Worm (Caenorhabditis elegans) whole organism, young adult: Measurements from ENCODE around the gene elks-1.
"Not testable (repeated sequence)": the region's sequence is repeated elsewhere in the genome, so short reads cannot be mapped to it uniquely, and the experiment has no call there.

Experiments
- F49E8.2 ChIP-seq: sonication (generic microtip); optimal IDR thresholded peaks from 3 replicates; lab custom pipeline; 2017; ENCODE audit warnings: missing genetic modification characterization, mild to moderate bottlenecking, missing compliant biosample characterization, antibody characterized with exemption, moderate library complexity; ENCODE audit not compliant: insufficient read depth
- F57A8.1 ChIP-seq: fragments of 200-800 bp; sonication (Bioruptor generic); optimal IDR thresholded peaks from 2 replicates; lab custom pipeline; 2018; ENCODE audit warnings: mild to moderate bottlenecking, missing genetic modification characterization, moderate library complexity, missing compliant biosample characterization
- F57C9.4 ChIP-seq: sonication (generic microtip); optimal IDR thresholded peaks from 2 replicates; lab custom pipeline; 2017; ENCODE audit warnings: mild to moderate bottlenecking, missing genetic modification characterization, missing compliant biosample characterization
- ceh-40 ChIP-seq: fragments of 200-800 bp; sonication (Bioruptor generic); IDR thresholded peaks from 2 replicates; pipeline ENCODE4 v1.3.6; 2022; ENCODE audit warnings: missing genetic modification characterization, missing compliant biosample characterization
- him-1 ChIP-seq: sonication (generic microtip); optimal IDR thresholded peaks from 2 replicates; lab custom pipeline; 2016; ENCODE audit warnings: missing genotype, missing genetic modification reagents, missing genetic modification characterization, missing compliant biosample characterization
- lsy-27 ChIP-seq: sonication (generic microtip); optimal IDR thresholded peaks from 2 replicates; lab custom pipeline; 2017; ENCODE audit warnings: missing genetic modification characterization, mild to moderate bottlenecking, missing compliant biosample characterization, antibody characterized with exemption, missing genotype, borderline replicate concordance; ENCODE audit not compliant: insufficient read depth
- snpc-3.4 ChIP-seq: sonication (generic microtip); optimal IDR thresholded peaks from 2 replicates; lab custom pipeline; 2017; ENCODE audit warnings: missing genetic modification characterization, mild to moderate bottlenecking, missing compliant biosample characterization, antibody characterized with exemption, moderate library complexity, missing genotype, missing genetic modification reagents
- tbp1 ChIP-seq: fragments of 200-800 bp; sonication (Bioruptor generic); optimal IDR thresholded peaks from 2 replicates; lab custom pipeline; 2018; ENCODE audit warnings: mild to moderate bottlenecking, missing genetic modification characterization, missing compliant biosample characterization

ce11 chrIV:3302058-3302457 lies 47.8 kb downstream of the elks-1 start, which contains the start of gene W08E12.4:
- TF ChIP-seq F49E8.2; ceh-40; snpc-3.4; F57A8.1 (GFP tag; lab: Kevin White, UChicago); tbp1 (GFP tag; lab: Kevin White, UChicago); lsy-27 (tag; lab: Kevin White, UChicago); him-1; F57C9.4 (tag; lab: Kevin White, UChicago): not testable (repeated sequence)
